Fruit fly (Drosophila melanogaster): ENCODE data around the gene CG5196.

DNA sequence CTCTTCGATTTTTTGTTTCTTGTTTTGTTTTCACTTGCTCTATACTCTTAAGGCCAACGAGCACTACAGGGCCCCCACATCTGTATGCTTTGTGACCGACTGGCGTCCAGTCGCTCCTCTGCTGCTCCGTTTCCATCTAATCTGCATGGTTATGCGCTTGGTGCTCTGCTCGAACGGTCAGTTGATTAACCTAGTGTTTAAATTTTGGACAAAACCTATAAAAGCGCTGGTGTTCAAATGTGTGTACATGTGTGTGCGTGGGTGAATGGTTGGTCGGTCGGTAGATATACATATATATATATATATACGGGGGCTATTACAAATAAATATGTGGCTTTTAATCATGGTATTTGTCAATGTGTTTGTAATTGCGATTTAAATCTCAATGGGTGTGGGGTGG, 15.9 kb downstream of the CG5196 start:
- no peak for TF ChIP-seq Abd-B (GFP tag; optimal IDR thresholded peaks at IDR 0.05)
- TF ChIP-seq usp (GFP tag; optimal IDR thresholded peaks at IDR 0.05): no peak
- TF ChIP-seq psq (GFP tag; optimal IDR thresholded peaks at IDR 0.05): no peak
- no peak for TF ChIP-seq CG32264 (GFP tag; optimal IDR thresholded peaks at IDR 0.05)
- no peak for TF ChIP-seq jim (GFP tag; optimal IDR thresholded peaks at IDR 0.05)
- no peak for TF ChIP-seq foxo (GFP tag; optimal IDR thresholded peaks at IDR 0.05)
